Fruit fly (Drosophila melanogaster) whole organism, embryonic: ENCODE data around the gene Jarid2.
A peak's percentile ranks its signal among the peaks of the same experiment; 100 is the strongest.

Experiments used
- ATbp ChIP-seq: fragments of 200-800 bp; sonication (Bioruptor generic); optimal IDR thresholded peaks from 2 replicates; lab custom pipeline; 2017; ENCODE audit warnings: missing biosample characterization, mild to moderate bottlenecking, missing genetic modification characterization, missing genetic modification reagents
- Aef1 ChIP-seq: fragments of 200-800 bp; sonication (Bioruptor generic); IDR thresholded peaks from 3 replicates; pipeline ENCODE4 v1.3.6; 2022; ENCODE audit warnings: missing biosample characterization, missing genetic modification characterization
- CG10321 ChIP-seq: fragments of 200-800 bp; sonication (Bioruptor generic); IDR thresholded peaks from 2 replicates; pipeline ENCODE4 v1.3.6; 2022; ENCODE audit warnings: missing biosample characterization, missing genetic modification characterization
- CG10431 ChIP-seq: fragments of 200-800 bp; sonication (Bioruptor generic); optimal IDR thresholded peaks from 3 replicates; lab custom pipeline; 2018; ENCODE audit warnings: missing biosample characterization, mild to moderate bottlenecking, missing genetic modification characterization
- CG10654 ChIP-seq: fragments of 200-800 bp; sonication (Bioruptor generic); optimal IDR thresholded peaks from 2 replicates; lab custom pipeline; 2016; ENCODE audit warnings: missing biosample characterization, missing genetic modification characterization
- CG11093 ChIP-seq: fragments of 200-800 bp; sonication (Bioruptor generic); IDR thresholded peaks from 3 replicates; pipeline ENCODE4 v1.3.6; 2022; ENCODE audit warnings: missing biosample characterization, missing genetic modification characterization
- CG11398 ChIP-seq: fragments of 200-800 bp; sonication (Bioruptor generic); optimal IDR thresholded peaks from 2 replicates; lab custom pipeline; 2016; ENCODE audit warnings: missing biosample characterization, missing genetic modification characterization
- CG12071 ChIP-seq: fragments of 200-800 bp; sonication (Bioruptor generic); optimal IDR thresholded peaks from 3 replicates; lab custom pipeline; 2018; ENCODE audit warnings: missing biosample characterization, mild to moderate bottlenecking, missing genetic modification characterization
- CG1233 ChIP-seq: fragments of 200-800 bp; sonication (Bioruptor generic); optimal IDR thresholded peaks from 4 replicates; lab custom pipeline; 2018; ENCODE audit warnings: missing biosample characterization, mild to moderate bottlenecking, missing genetic modification characterization
- CG12659 ChIP-seq: fragments of 200-800 bp; sonication (Bioruptor generic); optimal IDR thresholded peaks from 3 replicates; lab custom pipeline; 2017; ENCODE audit warnings: mild to moderate bottlenecking, missing biosample characterization, missing genetic modification reagents, missing genetic modification characterization
- CG15479 ChIP-seq: fragments of 200-800 bp; sonication (Bioruptor generic); optimal IDR thresholded peaks from 3 replicates; lab custom pipeline; 2019; ENCODE audit warnings: missing biosample characterization, mild to moderate bottlenecking, missing genetic modification characterization, moderate library complexity
- CG17186 ChIP-seq: fragments of 200-800 bp; sonication (Bioruptor generic); optimal IDR thresholded peaks from 3 replicates; lab custom pipeline; 2017; ENCODE audit warnings: missing biosample characterization, missing genetic modification reagents, missing genetic modification characterization
- CG17359 ChIP-seq: fragments of 200-800 bp; sonication (Bioruptor generic); optimal IDR thresholded peaks from 3 replicates; lab custom pipeline; 2018; ENCODE audit warnings: missing biosample characterization, mild to moderate bottlenecking, missing genetic modification characterization, moderate library complexity
- CG2116 ChIP-seq: fragments of 200-800 bp; sonication (Bioruptor generic); optimal IDR thresholded peaks from 3 replicates; lab custom pipeline; 2018; ENCODE audit warnings: missing biosample characterization, mild to moderate bottlenecking, missing genetic modification characterization
- CG30431 ChIP-seq: fragments of 200-800 bp; sonication (Bioruptor generic); optimal IDR thresholded peaks from 2 replicates; lab custom pipeline; 2017; ENCODE audit warnings: missing biosample characterization, missing genetic modification characterization
- CG31441 ChIP-seq: fragments of 200-800 bp; sonication (Bioruptor generic); IDR thresholded peaks from 2 replicates; pipeline ENCODE4 v1.3.6; 2022; ENCODE audit warnings: missing biosample characterization, missing genetic modification characterization
- CG33213 ChIP-seq: fragments of 200-800 bp; sonication (Bioruptor generic); optimal IDR thresholded peaks from 3 replicates; lab custom pipeline; 2016; ENCODE audit warnings: missing biosample characterization, missing genetic modification characterization
- CG3838 ChIP-seq: fragments of 200-800 bp; sonication (Bioruptor generic); optimal IDR thresholded peaks from 3 replicates; lab custom pipeline; 2016; ENCODE audit warnings: missing biosample characterization, missing genetic modification characterization
- CG6791 ChIP-seq: fragments of 200-800 bp; sonication (Bioruptor generic); IDR thresholded peaks from 3 replicates; pipeline ENCODE4 v1.3.6; 2022; ENCODE audit warnings: missing biosample characterization, missing genetic modification characterization; ENCODE audit not compliant: partially characterized antibody
- CG7556 ChIP-seq: fragments of 200-800 bp; sonication (Bioruptor generic); optimal IDR thresholded peaks from 2 replicates; lab custom pipeline; 2017; ENCODE audit warnings: missing biosample characterization, mild to moderate bottlenecking, missing genetic modification characterization
- CG8478 ChIP-seq: fragments of >200 bp; optimal IDR thresholded peaks from 2 replicates; lab custom pipeline; 2018
- CTCF ChIP-seq: fragments of 200-800 bp; sonication (Bioruptor generic); optimal IDR thresholded peaks from 2 replicates; lab custom pipeline; 2017; ENCODE audit warnings: missing biosample characterization, mild to moderate bottlenecking, missing genetic modification characterization, moderate library complexity
- Dbx ChIP-seq: fragments of 200-800 bp; sonication (Bioruptor generic); IDR thresholded peaks from 3 replicates; pipeline ENCODE4 v1.3.6; 2022; ENCODE audit warnings: missing biosample characterization, missing genetic modification characterization
- Deaf1 ChIP-seq: fragments of 200-800 bp; optimal IDR thresholded peaks from 3 replicates; lab custom pipeline; 2019; ENCODE audit warnings: missing biosample characterization, mild to moderate bottlenecking, missing genetic modification characterization, moderate library complexity
- Dip3 ChIP-seq: fragments of 200-800 bp; sonication (Bioruptor generic); optimal IDR thresholded peaks from 3 replicates; lab custom pipeline; 2016; ENCODE audit warnings: missing biosample characterization, missing genetic modification characterization
- Drgx ChIP-seq: fragments of 200-800 bp; sonication (Bioruptor generic); IDR thresholded peaks from 2 replicates; pipeline ENCODE4 v1.3.6; 2022; ENCODE audit warnings: missing biosample characterization, missing genetic modification characterization
- E2f2 ChIP-seq: fragments of 200-800 bp; sonication (Bioruptor generic); IDR thresholded peaks from 2 replicates; pipeline ENCODE4 v1.3.6; 2022; ENCODE audit warnings: missing biosample characterization, missing genetic modification characterization
- Ets97D ChIP-seq: fragments of 200-800 bp; sonication (Bioruptor generic); optimal IDR thresholded peaks from 3 replicates; lab custom pipeline; 2016; ENCODE audit warnings: missing biosample characterization, missing genetic modification characterization
- Lhr ChIP-seq: fragments of 200-800 bp; sonication (Bioruptor generic); optimal IDR thresholded peaks from 3 replicates; lab custom pipeline; 2017; ENCODE audit warnings: mild to moderate bottlenecking, missing biosample characterization, missing genetic modification reagents, missing genetic modification characterization
- MBD-R2 ChIP-seq: fragments of 200-800 bp; sonication (Bioruptor generic); IDR thresholded peaks from 2 replicates; pipeline ENCODE4 v1.3.6; 2022; ENCODE audit warnings: missing biosample characterization, missing genetic modification characterization
- Mes4 ChIP-seq: fragments of 200-800 bp; sonication (Bioruptor generic); optimal IDR thresholded peaks from 2 replicates; lab custom pipeline; 2016; ENCODE audit warnings: missing biosample characterization, missing genetic modification characterization
- Myb ChIP-seq: fragments of 200-800 bp; sonication (Bioruptor generic); optimal IDR thresholded peaks from 2 replicates; lab custom pipeline; 2016; ENCODE audit warnings: missing biosample characterization, missing genetic modification characterization
- Oli ChIP-seq: fragments of 200-800 bp; sonication (Bioruptor generic); optimal IDR thresholded peaks from 2 replicates; lab custom pipeline; 2018; ENCODE audit warnings: missing biosample characterization, mild to moderate bottlenecking, missing genetic modification characterization, moderate library complexity
- Optix ChIP-seq: fragments of 200-800 bp; sonication (Bioruptor generic); IDR thresholded peaks from 3 replicates; pipeline ENCODE4 v1.3.6; 2022; ENCODE audit warnings: missing biosample characterization, missing genetic modification characterization
- abd-A ChIP-seq: fragments of 200-800 bp; sonication (Bioruptor generic); optimal IDR thresholded peaks from 3 replicates; lab custom pipeline; 2019; ENCODE audit warnings: missing biosample characterization, mild to moderate bottlenecking, missing genetic modification characterization, moderate library complexity
- ci ChIP-seq: fragments of 200-800 bp; sonication (Bioruptor generic); IDR thresholded peaks from 3 replicates; pipeline ENCODE4 v1.3.6; 2022; ENCODE audit warnings: missing biosample characterization, missing genetic modification characterization
- da ChIP-seq: fragments of 200-800 bp; sonication (Bioruptor generic); optimal IDR thresholded peaks from 2 replicates; lab custom pipeline; 2016; ENCODE audit warnings: missing biosample characterization, missing genetic modification characterization
- fd102C ChIP-seq: fragments of 200-800 bp; sonication (Bioruptor generic); optimal IDR thresholded peaks from 2 replicates; lab custom pipeline; 2018; ENCODE audit warnings: missing biosample characterization, mild to moderate bottlenecking, missing genetic modification characterization, moderate library complexity
- ham ChIP-seq: fragments of 200-800 bp; sonication (Bioruptor generic); IDR thresholded peaks from 2 replicates; pipeline ENCODE4 v1.3.6; 2022; ENCODE audit warnings: missing biosample characterization, missing genetic modification characterization
- insv ChIP-seq, 2 experiments: fragments of 200-800 bp; sonication (Bioruptor generic); optimal IDR thresholded peaks; 3 replicates each; lab custom pipeline; 2016 to 2018; ENCODE audit warnings: missing biosample characterization in 2 of 2, missing genetic modification characterization in 2 of 2
- ken ChIP-seq: fragments of 200-800 bp; sonication (Bioruptor generic); IDR thresholded peaks from 3 replicates; pipeline ENCODE4 v1.3.6; 2022; ENCODE audit warnings: missing biosample characterization, missing genetic modification characterization
- lmd ChIP-seq: fragments of 200-800 bp; sonication (Bioruptor generic); IDR thresholded peaks from 2 replicates; pipeline ENCODE4 v1.3.6; 2022; ENCODE audit warnings: missing biosample characterization, missing genetic modification characterization
- lola ChIP-seq, 3 experiments: fragments of >200 bp in 2 of 3; fragments of 200-800 bp in 1 of 3; sonication (Bioruptor generic) in 1 of 3; optimal IDR thresholded peaks; 2 replicates each; lab custom pipeline; 2017 to 2019; ENCODE audit warnings: missing biosample characterization in 3 of 3, missing genetic modification characterization in 3 of 3, mild to moderate bottlenecking in 1 of 3, moderate library complexity in 1 of 3
- mirr ChIP-seq: fragments of 200-800 bp; sonication (Bioruptor generic); optimal IDR thresholded peaks from 3 replicates; lab custom pipeline; 2018; ENCODE audit warnings: missing biosample characterization, mild to moderate bottlenecking, missing genetic modification characterization
- pan ChIP-seq, 4 experiments: fragments of >200 bp in 3 of 4; fragments of 200-800 bp in 1 of 4; sonication (Bioruptor generic) in 1 of 4; optimal IDR thresholded peaks in 3 of 4; IDR thresholded peaks in 1 of 4; 2 replicates each; pipeline versions ENCODE4 v1.3.6 to Lab custom; 2017 to 2022; ENCODE audit warnings: missing biosample characterization in 2 of 4, missing genetic modification characterization in 2 of 4, mixed read lengths in 1 of 4
- pita ChIP-seq: fragments of 200-800 bp; sonication (Bioruptor generic); optimal IDR thresholded peaks from 2 replicates; lab custom pipeline; 2017; ENCODE audit warnings: missing biosample characterization, mild to moderate bottlenecking, missing genetic modification characterization
- prd ChIP-seq, 3 experiments: fragments of >200 bp in 2 of 3; fragments of 200-800 bp in 1 of 3; sonication (Bioruptor generic) in 1 of 3; optimal IDR thresholded peaks in 2 of 3; IDR thresholded peaks in 1 of 3; 2 replicates in 2 of 3; 3 replicates in 1 of 3; pipeline versions ENCODE4 v1.3.6 to Lab custom; 2017 to 2022; ENCODE audit warnings: missing biosample characterization in 1 of 3, missing genetic modification characterization in 1 of 3
- sd ChIP-seq: fragments of 200-800 bp; sonication (Bioruptor generic); optimal IDR thresholded peaks from 3 replicates; lab custom pipeline; 2018; ENCODE audit warnings: missing biosample characterization, mild to moderate bottlenecking, missing genetic modification characterization, moderate library complexity
- stc ChIP-seq: fragments of 200-800 bp; sonication (Bioruptor generic); IDR thresholded peaks from 2 replicates; pipeline ENCODE4 v1.3.6; 2022; ENCODE audit warnings: missing biosample characterization, missing genetic modification characterization

The Jarid2 gene

DNA sequence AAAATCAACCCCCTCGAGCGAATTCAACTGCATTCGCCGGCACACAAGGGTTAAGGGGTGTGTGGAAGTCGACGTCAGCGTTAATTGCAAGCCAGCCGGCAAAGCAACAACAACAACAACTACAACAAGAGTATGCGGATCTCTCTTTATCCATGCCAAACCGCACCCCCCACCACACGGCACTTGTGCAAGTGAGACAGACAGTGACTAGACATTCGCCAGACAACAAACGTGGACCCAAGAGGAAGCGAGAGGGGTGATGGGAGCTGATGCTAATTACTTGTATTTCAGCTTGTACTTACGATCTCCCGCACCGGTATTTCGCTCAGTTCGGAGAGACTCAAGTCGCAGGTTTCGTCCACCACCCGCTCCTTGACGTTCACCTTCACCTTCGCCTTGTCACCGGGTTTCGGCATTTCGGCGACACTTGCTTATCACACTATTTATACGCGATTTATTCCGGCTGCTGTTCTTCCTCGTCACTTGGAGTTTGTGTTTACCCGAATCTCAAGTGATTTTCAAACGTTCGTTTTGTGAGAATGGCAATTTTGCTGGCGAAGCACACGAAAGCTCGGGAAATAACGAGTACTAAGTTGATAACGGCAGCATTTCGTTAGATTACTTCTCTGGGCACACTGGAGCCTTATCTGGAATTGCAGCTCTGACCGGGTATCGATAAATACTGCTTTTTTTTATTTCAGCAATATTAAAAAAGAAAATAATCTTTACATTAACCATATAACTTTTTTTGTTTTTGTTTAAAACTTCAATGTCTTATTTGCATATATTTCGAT is 32.4 kb downstream of the Jarid2 start, which contains the start of gene CG3408 (continued):
- TF ChIP-seq Deaf1 (tag; lab: Kevin White, UChicago) (peak; percentile 52), mirr (peak; percentile 55), Ets97D (GFP tag; lab: Kevin White, UChicago) (peak; percentile 98), CG12659 (GFP tag; lab: Kevin White, UChicago) (peak; percentile 71), ATbp (GFP tag; lab: Kevin White, UChicago) (no peak), ken (peak; percentile 36; the same call in 1 of the 3 replicates), CG11398 (no peak), MBD-R2 (GFP tag; lab: Robert Waterston, UW) (no peak; the same call in 1 of the 2 replicates), prd (optimal IDR thresholded peaks at IDR 0.05; lab: Kevin White, UChicago) (no peak), prd (GFP tag; IDR thresholded peaks at IDR 0.05; lab: Robert Waterston, UW) (no peak), CG7556 (peak; percentile 6), CG3838 (GFP tag; lab: Kevin White, UChicago) (peak; percentile 8), fd102C (GFP tag; lab: Kevin White, UChicago) (peak; percentile 36), Dbx (GFP tag; lab: Robert Waterston, UW) (0 out of 3 replicates have a peak, but pooled peaks have one; percentile 7), CG33213 (GFP tag; lab: Kevin White, UChicago) (peak; percentile 66), abd-A (tag; lab: Kevin White, UChicago) (peak; percentile 61), Mes4 (GFP tag; lab: Kevin White, UChicago) (no peak), Drgx (GFP tag; lab: Robert Waterston, UW) (no peak; the same call in 1 of the 2 replicates), Aef1 (0 out of 3 replicates have a peak, but pooled peaks have one; percentile 8), Myb (GFP tag; lab: Kevin White, UChicago) (peak; percentile 46), CG12071 (GFP tag; lab: Kevin White, UChicago) (no peak), stc (GFP tag; lab: Robert Waterston, UW) (no peak), CG30431 (GFP tag; lab: Kevin White, UChicago) (no peak), lmd (GFP tag; lab: Robert Waterston, UW) (no peak), sd (tag; lab: Kevin White, UChicago) (peak; percentile 23), pita (no peak), insv (GFP tag; optimal IDR thresholded peaks at IDR 0.05; lab: Kevin White, UChicago) (no peak), Oli (tag; lab: Kevin White, UChicago) (no peak), CG2116 (GFP tag; lab: Kevin White, UChicago) (peak; percentile 97), CG31441 (GFP tag; lab: Robert Waterston, UW) (peak; percentile 14; the same call in 1 of the 2 replicates), CG15479 (GFP tag; lab: Kevin White, UChicago) (no peak), Dip3 (GFP tag; lab: Kevin White, UChicago) (no peak), CG6791 (GFP tag; lab: Robert Waterston, UW) (0 out of 3 replicates have a peak, but pooled peaks have one; percentile 16), CG10321 (peak; percentile 80), pan (optimal IDR thresholded peaks at IDR 0.05; lab: Kevin White, UChicago) (no peak), pan (GFP tag; optimal IDR thresholded peaks at IDR 0.05 in 1 of 2, IDR thresholded peaks at IDR 0.05 in 1 of 2) (no peak), CG17186 (GFP tag; lab: Kevin White, UChicago) (no peak), CG10654 (no peak), CG8478 (no peak), ham (GFP tag; lab: Robert Waterston, UW) (no peak), Lhr (GFP tag; lab: Kevin White, UChicago) (peak; percentile 82), ci (GFP tag; lab: Robert Waterston, UW) (no peak; the same call in 2 of the 3 replicates), CG11093 (no peak), CTCF (peak; percentile 42), CG10431 (GFP tag; lab: Kevin White, UChicago) (peak; percentile 50), CG17359 (peak; percentile 20), lola (GFP tag; optimal IDR thresholded peaks at IDR 0.05; lab: Kevin White, UChicago) (no peak), da (no peak), Optix (GFP tag; lab: Robert Waterston, UW) (0 out of 3 replicates have a peak, but pooled peaks have one; percentile 11), E2f2 (GFP tag; lab: Robert Waterston, UW) (peak; percentile 73), CG1233 (peak; percentile 56)
